Worm (Caenorhabditis elegans): Measurements from ENCODE around the gene K03B8.8.

- TF ChIP-seq W03F9.2 (tag; optimal IDR thresholded peaks at IDR 0.05): no peak
- TF ChIP-seq dao-5 (tag; optimal IDR thresholded peaks at IDR 0.05): no peak
- TF ChIP-seq him-1 (tag; optimal IDR thresholded peaks at IDR 0.05): peak; percentile 35
These were observed 34.6 kb upstream of the K03B8.8 start for ce11 chrV:11445375-11445774.
